Fruit fly (Drosophila melanogaster) whole organism, wandering third instar larva: ENCODE data around the gene Scgbeta.

Experiments
- Abd-B ChIP-seq: fragments of >200 bp; optimal IDR thresholded peaks from 2 replicates; lab custom pipeline; 2017; ENCODE audit warnings: missing biosample characterization, missing genetic modification characterization
- CG32264 ChIP-seq: fragments of 200-800 bp; sonication (Bioruptor generic); optimal IDR thresholded peaks from 2 replicates; lab custom pipeline; 2016; ENCODE audit warnings: missing biosample characterization, missing genetic modification characterization
- CG9705 ChIP-seq: fragments of 200-800 bp; sonication (Bioruptor generic); optimal IDR thresholded peaks from 2 replicates; lab custom pipeline; 2018; ENCODE audit warnings: missing biosample characterization, mild to moderate bottlenecking, missing genetic modification characterization
- CrebA ChIP-seq: fragments of 200-800 bp; sonication (Bioruptor generic); optimal IDR thresholded peaks from 2 replicates; lab custom pipeline; 2016; ENCODE audit warnings: missing biosample characterization, mild to moderate bottlenecking, missing genetic modification characterization, borderline replicate concordance
- Dfd ChIP-seq: fragments of >200 bp; optimal IDR thresholded peaks from 2 replicates; lab custom pipeline; 2017; ENCODE audit warnings: missing biosample characterization, missing genetic modification characterization
- Dif ChIP-seq: fragments of 200-275, 200-300 bp; sonication (Bioruptor generic); optimal IDR thresholded peaks from 2 replicates; lab custom pipeline; 2018; ENCODE audit warnings: missing biosample characterization, missing genetic modification characterization; ENCODE audit not compliant: partially characterized antibody
- GATAd ChIP-seq: sonication (Bioruptor generic); optimal IDR thresholded peaks from 2 replicates; lab custom pipeline; 2016; ENCODE audit warnings: missing biosample characterization, missing genetic modification characterization
- HLH106 ChIP-seq: fragments of 200-800 bp; optimal IDR thresholded peaks from 3 replicates; lab custom pipeline; 2019; ENCODE audit warnings: missing biosample characterization, mild to moderate bottlenecking, missing genetic modification characterization, moderate library complexity
- Hnf4 ChIP-seq: fragments of 200-800 bp; sonication (Bioruptor generic); optimal IDR thresholded peaks from 2 replicates; lab custom pipeline; 2016; ENCODE audit warnings: missing biosample characterization, mild to moderate bottlenecking, missing genetic modification characterization
- Hr83 ChIP-seq: fragments of 200-300 bp; sonication (Bioruptor generic); optimal IDR thresholded peaks from 2 replicates; lab custom pipeline; 2016; ENCODE audit warnings: missing biosample characterization, mild to moderate bottlenecking, missing genetic modification characterization, moderate library complexity; ENCODE audit not compliant: poor library complexity, severe bottlenecking
- Mio ChIP-seq: sonication (Bioruptor generic); optimal IDR thresholded peaks from 2 replicates; lab custom pipeline; 2016; ENCODE audit warnings: missing biosample characterization, missing genetic modification characterization
- Myc ChIP-seq: fragments of >200 bp; optimal IDR thresholded peaks from 2 replicates; lab custom pipeline; 2017
- N ChIP-seq: fragments of >200 bp; optimal IDR thresholded peaks from 2 replicates; lab custom pipeline; 2018; ENCODE audit warnings: missing biosample characterization, missing external identifiers, missing genetic modification characterization
- OdsH ChIP-seq: fragments of 200-800 bp; sonication (Bioruptor generic); optimal IDR thresholded peaks from 2 replicates; lab custom pipeline; 2016; ENCODE audit warnings: missing biosample characterization, mild to moderate bottlenecking, missing genetic modification characterization
- Rel ChIP-seq, 2 experiments: fragments of 200-800 bp; sonication (Bioruptor generic) in 1 of 2; optimal IDR thresholded peaks; 2 replicates in 1 of 2; 3 replicates in 1 of 2; lab custom pipeline; 2016 to 2019; ENCODE audit warnings: mild to moderate bottlenecking in 2 of 2, missing biosample characterization in 2 of 2, missing genetic modification characterization in 2 of 2, moderate library complexity in 1 of 2
- Sp1 ChIP-seq: fragments of 200-800 bp; sonication (Bioruptor generic); optimal IDR thresholded peaks from 3 replicates; lab custom pipeline; 2019; ENCODE audit warnings: missing biosample characterization, mild to moderate bottlenecking, missing genetic modification characterization, moderate library complexity
- Vsx2 ChIP-seq: fragments of 200-300, 225-300 bp; sonication (Bioruptor generic); optimal IDR thresholded peaks from 2 replicates; lab custom pipeline; 2018; ENCODE audit warnings: missing biosample characterization, missing genetic modification characterization; ENCODE audit not compliant: partially characterized antibody
- br ChIP-seq: fragments of 200-800 bp; sonication (Bioruptor generic); optimal IDR thresholded peaks from 2 replicates; lab custom pipeline; 2016; ENCODE audit warnings: missing biosample characterization, missing genetic modification characterization
- brk ChIP-seq: fragments of 200-800 bp; sonication (Bioruptor generic); optimal IDR thresholded peaks from 2 replicates; lab custom pipeline; 2016; ENCODE audit warnings: missing biosample characterization, mild to moderate bottlenecking, missing genetic modification characterization
- dmrt93B ChIP-seq: fragments of 200-800 bp; sonication (Bioruptor generic); optimal IDR thresholded peaks from 2 replicates; lab custom pipeline; 2018; ENCODE audit warnings: missing biosample characterization, mild to moderate bottlenecking, missing genetic modification characterization
- dsf ChIP-seq: sonication (Bioruptor generic); optimal IDR thresholded peaks from 2 replicates; lab custom pipeline; 2016; ENCODE audit warnings: missing biosample characterization, missing genetic modification characterization, borderline replicate concordance
- ey ChIP-seq: fragments of 200-800 bp; sonication (Bioruptor generic); optimal IDR thresholded peaks from 2 replicates; lab custom pipeline; 2016; ENCODE audit warnings: missing biosample characterization, missing genetic modification characterization
- foxo ChIP-seq, 2 experiments: fragments of 200-800 bp; sonication (Bioruptor generic); optimal IDR thresholded peaks; 2 replicates in 1 of 2; 3 replicates in 1 of 2; lab custom pipeline; 2016 to 2017; ENCODE audit warnings: missing biosample characterization in 2 of 2, missing genetic modification characterization in 2 of 2
- fru ChIP-seq: fragments of 200-800 bp; sonication (Bioruptor generic); optimal IDR thresholded peaks from 3 replicates; lab custom pipeline; 2016; ENCODE audit warnings: missing biosample characterization, mild to moderate bottlenecking, missing genetic modification characterization
- h ChIP-seq: fragments of 200-800 bp; sonication (Bioruptor generic); optimal IDR thresholded peaks from 3 replicates; lab custom pipeline; 2016; ENCODE audit warnings: missing biosample characterization, mild to moderate bottlenecking, missing genetic modification characterization
- lola ChIP-seq: fragments of >200 bp; optimal IDR thresholded peaks from 2 replicates; lab custom pipeline; 2017; ENCODE audit warnings: missing biosample characterization, missing genetic modification characterization
- pan ChIP-seq: fragments of >200 bp; optimal IDR thresholded peaks from 2 replicates; lab custom pipeline; 2017
- psq ChIP-seq: fragments of 200-800 bp; sonication (Bioruptor generic); optimal IDR thresholded peaks from 3 replicates; lab custom pipeline; 2017; ENCODE audit warnings: missing biosample characterization, mild to moderate bottlenecking, missing genetic modification characterization, moderate library complexity
- rgr ChIP-seq: fragments of 200-800 bp; sonication (Bioruptor generic); optimal IDR thresholded peaks from 3 replicates; lab custom pipeline; 2016; ENCODE audit warnings: missing biosample characterization, mild to moderate bottlenecking, missing genetic modification characterization
- usp ChIP-seq: fragments of >200 bp; optimal IDR thresholded peaks from 2 replicates; lab custom pipeline; 2017; ENCODE audit warnings: missing biosample characterization, missing genetic modification characterization
- woc ChIP-seq: sonication (Bioruptor generic); optimal IDR thresholded peaks from 2 replicates; lab custom pipeline; 2016; ENCODE audit warnings: missing biosample characterization, mild to moderate bottlenecking, missing genetic modification characterization

The Scgbeta gene

dm6 chr3R:12413274-12413958 is 8.8 kb downstream of the Scgbeta start, which contains the start of the genes Dip-C and pps:
Gene Dip-C, minus strand, starts transcription at chr3R:12413759.
Gene pps, plus strand, starts transcription at chr3R:12413828.
- no peak for TF ChIP-seq usp (GFP tag; lab: Kevin White, UChicago)
- no peak for TF ChIP-seq dmrt93B
- TF ChIP-seq Mio, result no peak
- no peak for TF ChIP-seq ey (GFP tag; lab: Kevin White, UChicago)
- TF ChIP-seq Rel (GFP tag; optimal IDR thresholded peaks at IDR 0.05; lab: Kevin White, UChicago), result no peak
- peak; percentile 83 for TF ChIP-seq Rel (tag; optimal IDR thresholded peaks at IDR 0.05; lab: Kevin White, UChicago)
- no peak for TF ChIP-seq CG32264 (GFP tag; lab: Kevin White, UChicago)
- no peak for TF ChIP-seq OdsH (GFP tag; lab: Kevin White, UChicago)
- TF ChIP-seq Vsx2, result no peak
- TF ChIP-seq pan, result no peak
- no peak for TF ChIP-seq Hnf4 (GFP tag; lab: Kevin White, UChicago)
- TF ChIP-seq psq (GFP tag; lab: Kevin White, UChicago), result peak; percentile 4
- TF ChIP-seq Myc, result no peak
- no peak for TF ChIP-seq fru (GFP tag; lab: Kevin White, UChicago)
- TF ChIP-seq Dif, result no peak
- TF ChIP-seq Sp1 (GFP tag; lab: Kevin White, UChicago), result peak; percentile 26
- no peak for TF ChIP-seq GATAd (GFP tag; lab: Kevin White, UChicago)
- TF ChIP-seq lola, result no peak
- no peak for TF ChIP-seq N (GFP tag; lab: Kevin White, UChicago)
- no peak for TF ChIP-seq Abd-B
- TF ChIP-seq woc, result no peak

DNA sequence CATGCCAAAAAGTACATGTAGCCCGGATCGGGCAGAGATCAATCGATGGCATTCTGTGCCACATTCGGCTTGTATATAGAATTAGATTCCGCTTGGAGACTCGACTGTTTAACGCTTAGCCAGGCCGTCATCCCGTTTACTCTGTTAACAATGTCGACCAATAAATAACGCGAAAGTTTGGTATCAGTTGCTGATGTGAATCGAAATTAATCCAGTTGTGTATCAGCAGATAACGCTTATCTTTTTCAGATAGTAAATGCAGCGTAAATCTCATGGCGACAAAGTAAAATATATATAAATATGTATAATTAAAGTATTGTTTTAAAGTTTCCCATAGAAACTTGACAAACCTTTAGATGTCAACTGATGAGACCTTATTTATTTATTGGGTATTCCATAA is 10.8 kb downstream of the Scgbeta start:
- TF ChIP-seq Dfd (GFP tag; lab: Kevin White, UChicago) (no peak), CrebA (GFP tag; lab: Kevin White, UChicago) (no peak), Rel (GFP tag; optimal IDR thresholded peaks at IDR 0.05; lab: Kevin White, UChicago) (no peak), Rel (tag; optimal IDR thresholded peaks at IDR 0.05; lab: Kevin White, UChicago) (no peak), woc (no peak), pan (no peak), HLH106 (tag; lab: Kevin White, UChicago) (no peak), Dif (no peak), Hr83 (GFP tag; lab: Kevin White, UChicago) (no peak), OdsH (GFP tag; lab: Kevin White, UChicago) (no peak)
- TF ChIP-seq, all 38 proteins: peak for 0

DNA sequence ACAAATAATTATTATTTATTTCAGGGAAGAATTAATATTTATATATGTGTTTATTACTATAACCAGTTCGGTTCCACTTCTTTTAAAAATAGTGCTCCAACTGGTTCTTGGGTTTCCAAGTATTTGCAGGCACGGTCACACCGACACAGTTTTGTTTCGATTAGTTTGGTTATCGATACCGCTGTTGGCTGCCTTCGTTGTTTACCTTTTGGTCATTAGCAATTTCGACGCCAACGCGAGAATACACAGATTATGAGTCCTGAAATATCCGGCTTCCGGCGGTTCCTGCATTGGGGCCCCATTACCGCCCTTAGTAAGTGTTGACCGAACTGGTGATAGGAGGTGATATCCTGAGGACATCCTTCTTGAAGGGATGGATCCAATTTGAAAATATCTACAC is 14.1 kb downstream of the Scgbeta start, which contains the start of gene CG5196:
Gene CG5196, plus strand, starts transcription at position 157 of the 400 bp plus-strand sequence.
- no peak for TF ChIP-seq dmrt93B
- TF ChIP-seq HLH106 (tag; lab: Kevin White, UChicago), result peak; percentile 7
- TF ChIP-seq Dfd (GFP tag; lab: Kevin White, UChicago), result no peak
- TF ChIP-seq Hr83 (GFP tag; lab: Kevin White, UChicago), result no peak
- TF ChIP-seq N (GFP tag; lab: Kevin White, UChicago), result no peak
- peak; percentile 17 for TF ChIP-seq fru (GFP tag; lab: Kevin White, UChicago)
- TF ChIP-seq Sp1 (GFP tag; lab: Kevin White, UChicago), result peak; percentile 22
- no peak for TF ChIP-seq Rel (GFP tag; optimal IDR thresholded peaks at IDR 0.05; lab: Kevin White, UChicago)
- TF ChIP-seq Rel (tag; optimal IDR thresholded peaks at IDR 0.05; lab: Kevin White, UChicago), result peak; percentile 27

dm6 chr3R:12406235-12407196 is 15.7 kb downstream of the Scgbeta start, which contains the start of gene CG5167:
Gene CG5167, plus strand, starts transcription at chr3R:12406532.
- TF ChIP-seq foxo (GFP tag; optimal IDR thresholded peaks at IDR 0.05; lab: Kevin White, UChicago) (peak in 1 of 2 experiments; percentile 67), br (GFP tag; lab: Kevin White, UChicago) (peak; percentile 52), rgr (GFP tag; lab: Kevin White, UChicago) (peak; percentile 69), Sp1 (GFP tag; lab: Kevin White, UChicago) (peak; percentile 58), dsf (GFP tag; lab: Kevin White, UChicago) (no peak), psq (GFP tag; lab: Kevin White, UChicago) (peak; percentile 54), woc (peak; percentile 48), Hnf4 (GFP tag; lab: Kevin White, UChicago) (no peak), Vsx2 (no peak), HLH106 (tag; lab: Kevin White, UChicago) (peak; percentile 45), Rel (GFP tag; optimal IDR thresholded peaks at IDR 0.05; lab: Kevin White, UChicago) (no peak), Rel (tag; optimal IDR thresholded peaks at IDR 0.05; lab: Kevin White, UChicago) (peak; percentile 5), brk (GFP tag; lab: Kevin White, UChicago) (no peak), dmrt93B (no peak), ey (GFP tag; lab: Kevin White, UChicago) (peak; percentile 43), OdsH (GFP tag; lab: Kevin White, UChicago) (peak; percentile 53), lola (no peak), CG9705 (peak; percentile 14), h (GFP tag; lab: Kevin White, UChicago) (peak; percentile 58), fru (GFP tag; lab: Kevin White, UChicago) (peak; percentile 82), CG32264 (GFP tag; lab: Kevin White, UChicago) (no peak)
